Fruit fly (Drosophila melanogaster) Kc167 (cell line): ENCODE measurements around the gene CG11700.

Experiments used
- Myc ChIP-seq: fragments of >200 bp; optimal IDR thresholded peaks from 2 replicates; lab custom pipeline; 2017; ENCODE audit warnings: missing external identifiers
- h ChIP-seq: fragments of >200 bp; optimal IDR thresholded peaks from 3 replicates; lab custom pipeline; 2018; ENCODE audit warnings: missing external identifiers

DNA sequence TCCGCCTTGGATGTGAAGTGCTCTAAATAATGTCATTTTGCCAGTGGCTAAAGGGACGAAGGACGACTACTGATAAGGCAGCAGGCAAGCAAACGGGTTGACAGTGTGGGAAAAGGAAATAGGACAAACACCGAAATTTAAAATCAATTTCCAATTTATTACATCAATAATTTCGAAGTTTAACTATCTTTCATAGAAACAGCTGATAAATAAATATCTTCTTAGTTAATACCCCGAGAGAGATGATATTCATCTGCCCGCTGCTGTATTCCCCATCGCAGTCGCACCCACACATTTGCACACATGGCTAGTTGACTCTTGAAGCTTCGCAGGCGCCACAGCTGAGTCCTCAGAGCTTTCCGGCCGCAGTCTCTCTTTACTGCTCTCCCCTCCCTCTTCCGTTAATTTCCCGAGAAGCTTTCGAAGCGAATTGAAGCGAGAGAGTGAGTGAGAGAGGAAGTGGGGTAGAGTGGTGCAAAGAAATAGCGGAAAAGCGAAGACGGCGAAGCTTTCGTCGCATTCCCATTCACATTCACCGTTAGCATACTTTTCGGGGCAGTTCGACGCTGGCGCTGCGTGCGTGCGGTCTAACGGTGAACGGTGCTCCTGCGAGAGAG lies 33.6 kb upstream of the CG11700 start:
- TF ChIP-seq h (lab: Kevin White, UChicago) (no peak), Myc (no peak)
